Fruit fly (Drosophila melanogaster) whole organism, embryonic: Measurements from ENCODE around the gene MED22.

Experiments used
- B-H1 ChIP-seq: fragments of 200-800 bp; sonication (Bioruptor generic); IDR thresholded peaks from 3 replicates; pipeline ENCODE4 v1.3.6; 2022; ENCODE audit warnings: missing biosample characterization, missing genetic modification characterization
- BEAF-32 ChIP-seq: fragments of 200-800 bp; sonication (Bioruptor generic); optimal IDR thresholded peaks from 3 replicates; lab custom pipeline; 2017; ENCODE audit warnings: missing biosample characterization, missing genetic modification characterization, mild to moderate bottlenecking, moderate library complexity, missing genetic modification reagents
- CG10147 ChIP-seq: fragments of 200-800 bp; sonication (Bioruptor generic); optimal IDR thresholded peaks from 2 replicates; lab custom pipeline; 2019; ENCODE audit warnings: missing biosample characterization, mild to moderate bottlenecking, missing genetic modification characterization, moderate library complexity
- CG10209 ChIP-seq: fragments of 200-800 bp; sonication (Bioruptor generic); optimal IDR thresholded peaks from 3 replicates; lab custom pipeline; 2017; ENCODE audit warnings: missing biosample characterization, mild to moderate bottlenecking, missing genetic modification characterization, missing genetic modification reagents
- CG11398 ChIP-seq: fragments of 200-800 bp; sonication (Bioruptor generic); optimal IDR thresholded peaks from 2 replicates; lab custom pipeline; 2016; ENCODE audit warnings: missing biosample characterization, missing genetic modification characterization
- CG12942 ChIP-seq: fragments of 200-800 bp; sonication (Bioruptor generic); optimal IDR thresholded peaks from 3 replicates; lab custom pipeline; 2016; ENCODE audit warnings: missing biosample characterization, missing genetic modification characterization
- CG15479 ChIP-seq: fragments of 200-800 bp; sonication (Bioruptor generic); optimal IDR thresholded peaks from 3 replicates; lab custom pipeline; 2019; ENCODE audit warnings: missing biosample characterization, mild to moderate bottlenecking, missing genetic modification characterization, moderate library complexity
- CG2120 ChIP-seq: fragments of 200-800 bp; sonication (Bioruptor generic); optimal IDR thresholded peaks from 3 replicates; lab custom pipeline; 2016; ENCODE audit warnings: missing biosample characterization, missing genetic modification characterization
- CG2875 ChIP-seq: fragments of 200-800 bp; sonication (Bioruptor generic); optimal IDR thresholded peaks from 2 replicates; lab custom pipeline; 2017; ENCODE audit warnings: missing biosample characterization, mild to moderate bottlenecking, missing genetic modification characterization, missing genetic modification reagents
- CG31441 ChIP-seq: fragments of 200-800 bp; sonication (Bioruptor generic); IDR thresholded peaks from 2 replicates; pipeline ENCODE4 v1.3.6; 2022; ENCODE audit warnings: missing biosample characterization, missing genetic modification characterization
- CG32772 ChIP-seq: fragments of 200-800 bp; sonication (Bioruptor generic); IDR thresholded peaks from 2 replicates; pipeline ENCODE4 v1.3.6; 2022; ENCODE audit warnings: missing biosample characterization, missing genetic modification characterization
- CG4360 ChIP-seq: fragments of 200-800 bp; sonication (Bioruptor generic); IDR thresholded peaks from 2 replicates; pipeline ENCODE4 v1.3.6; 2022; ENCODE audit warnings: missing biosample characterization, missing genetic modification characterization
- CG43689 ChIP-seq: fragments of 200-800 bp; sonication (Bioruptor generic); IDR thresholded peaks from 2 replicates; pipeline ENCODE4 v1.3.6; 2022; ENCODE audit warnings: missing biosample characterization, missing genetic modification characterization
- CG5953 ChIP-seq: fragments of 200-800 bp; sonication (Bioruptor generic); IDR thresholded peaks from 2 replicates; pipeline ENCODE4 v1.3.6; 2022; ENCODE audit warnings: missing biosample characterization, missing genetic modification characterization
- CG7271 ChIP-seq: fragments of 200-800 bp; sonication (Bioruptor generic); optimal IDR thresholded peaks from 2 replicates; lab custom pipeline; 2018; ENCODE audit warnings: missing biosample characterization, mild to moderate bottlenecking, missing genetic modification characterization, moderate library complexity
- CG8290 ChIP-seq, 3 experiments: fragments of 200-800 bp; sonication (Bioruptor generic); optimal IDR thresholded peaks; 2 replicates each; lab custom pipeline; 2016 to 2019; ENCODE audit warnings: missing biosample characterization in 3 of 3, missing genetic modification characterization in 3 of 3, mild to moderate bottlenecking in 2 of 3, moderate library complexity in 1 of 3
- CG9727 ChIP-seq: fragments of 200-800 bp; sonication (Bioruptor generic); optimal IDR thresholded peaks from 3 replicates; lab custom pipeline; 2017; ENCODE audit warnings: missing biosample characterization, mild to moderate bottlenecking, missing genetic modification characterization
- CG9797 ChIP-seq: fragments of 200-800 bp; sonication (Bioruptor generic); optimal IDR thresholded peaks from 3 replicates; lab custom pipeline; 2018; ENCODE audit warnings: missing biosample characterization, mild to moderate bottlenecking, missing genetic modification characterization
- CkIIα-i1 ChIP-seq: fragments of 200-800 bp; sonication (Bioruptor generic); IDR thresholded peaks from 2 replicates; pipeline ENCODE4 v1.3.6; 2022; ENCODE audit warnings: missing biosample characterization, missing genetic modification characterization
- Dip3 ChIP-seq: fragments of 200-800 bp; sonication (Bioruptor generic); optimal IDR thresholded peaks from 3 replicates; lab custom pipeline; 2016; ENCODE audit warnings: missing biosample characterization, missing genetic modification characterization
- Doc2 ChIP-seq: fragments of 200-800 bp; sonication (Bioruptor generic); IDR thresholded peaks from 2 replicates; pipeline ENCODE4 v1.3.6; 2022; ENCODE audit warnings: missing biosample characterization, missing genetic modification characterization
- Eip74EF ChIP-seq, 2 experiments: fragments of 200-800 bp in 1 of 2; fragments of >200 bp in 1 of 2; sonication (Bioruptor generic) in 1 of 2; optimal IDR thresholded peaks; 2 replicates each; lab custom pipeline; 2017 to 2019; ENCODE audit warnings: missing biosample characterization in 2 of 2, missing genetic modification characterization in 2 of 2, mild to moderate bottlenecking in 1 of 2, moderate library complexity in 1 of 2
- Fer1 ChIP-seq: fragments of 200-800 bp; sonication (Bioruptor generic); optimal IDR thresholded peaks from 2 replicates; lab custom pipeline; 2017; ENCODE audit warnings: missing biosample characterization, mild to moderate bottlenecking, missing genetic modification characterization
- HHEX ChIP-seq: fragments of 200-800 bp; sonication (Bioruptor generic); optimal IDR thresholded peaks from 3 replicates; lab custom pipeline; 2017; ENCODE audit warnings: missing biosample characterization, mild to moderate bottlenecking, missing genetic modification characterization, missing genetic modification reagents
- Hey ChIP-seq: fragments of 200-800 bp; sonication (Bioruptor generic); optimal IDR thresholded peaks from 3 replicates; lab custom pipeline; 2018; ENCODE audit warnings: missing biosample characterization, mild to moderate bottlenecking, missing genetic modification characterization
- Hr78 ChIP-seq, 2 experiments: fragments of 200-800 bp in 1 of 2; fragments of >200 bp in 1 of 2; sonication (Bioruptor generic) in 1 of 2; optimal IDR thresholded peaks; 2 replicates each; lab custom pipeline; 2017 to 2019; ENCODE audit warnings: missing biosample characterization in 2 of 2, missing genetic modification characterization in 2 of 2, mild to moderate bottlenecking in 1 of 2, moderate library complexity in 1 of 2
- Sin3A ChIP-seq: fragments of >200 bp; optimal IDR thresholded peaks from 2 replicates; lab custom pipeline; 2018
- Sox102F ChIP-seq: fragments of 200-800 bp; sonication (Bioruptor generic); optimal IDR thresholded peaks from 2 replicates; lab custom pipeline; 2018; ENCODE audit warnings: missing biosample characterization, mild to moderate bottlenecking, missing genetic modification characterization, moderate library complexity
- bbx ChIP-seq: fragments of 200-800 bp; sonication (Bioruptor generic); IDR thresholded peaks from 2 replicates; pipeline ENCODE4 v1.3.6; 2022; ENCODE audit warnings: missing biosample characterization, missing genetic modification characterization; ENCODE audit not compliant: partially characterized antibody
- bigmax ChIP-seq: fragments of 200-800 bp; sonication (Bioruptor generic); optimal IDR thresholded peaks from 2 replicates; lab custom pipeline; 2018; ENCODE audit warnings: missing biosample characterization, mild to moderate bottlenecking, missing genetic modification characterization
- bsh ChIP-seq, 2 experiments: fragments of 200-800 bp; sonication (Bioruptor generic); optimal IDR thresholded peaks; 2 replicates each; lab custom pipeline; 2017 to 2018; ENCODE audit warnings: mild to moderate bottlenecking in 2 of 2, missing biosample characterization in 2 of 2, missing genetic modification characterization in 2 of 2, moderate library complexity in 1 of 2
- chif ChIP-seq, 2 experiments: fragments of 200-800 bp; sonication (Bioruptor generic); optimal IDR thresholded peaks; 3 replicates each; lab custom pipeline; 2016; ENCODE audit warnings: missing biosample characterization in 2 of 2, missing genetic modification characterization in 2 of 2
- crp ChIP-seq, 2 experiments: fragments of 200-800 bp; sonication (Bioruptor generic); optimal IDR thresholded peaks; 2 replicates in 1 of 2; 3 replicates in 1 of 2; lab custom pipeline; 2017; ENCODE audit warnings: missing biosample characterization in 2 of 2, missing genetic modification characterization in 2 of 2, mild to moderate bottlenecking in 1 of 2, moderate library complexity in 1 of 2
- cwo ChIP-seq: fragments of 200-800 bp; sonication (Bioruptor generic); optimal IDR thresholded peaks from 3 replicates; lab custom pipeline; 2017; ENCODE audit warnings: missing biosample characterization, missing genetic modification characterization, mild to moderate bottlenecking, moderate library complexity, missing genetic modification reagents
- exex ChIP-seq: fragments of 200-800 bp; sonication (Bioruptor generic); optimal IDR thresholded peaks from 4 replicates; lab custom pipeline; 2018; ENCODE audit warnings: missing biosample characterization, mild to moderate bottlenecking, missing genetic modification characterization, moderate library complexity
- eyg ChIP-seq: fragments of 200-800 bp; sonication (Bioruptor generic); optimal IDR thresholded peaks from 3 replicates; lab custom pipeline; 2016; ENCODE audit warnings: missing biosample characterization, missing genetic modification characterization
- fd3F ChIP-seq: fragments of 200-800 bp; sonication (Bioruptor generic); optimal IDR thresholded peaks from 2 replicates; lab custom pipeline; 2018; ENCODE audit warnings: missing biosample characterization, mild to moderate bottlenecking, missing genetic modification characterization, moderate library complexity
- gsb ChIP-seq: fragments of 200-800 bp; sonication (Bioruptor generic); IDR thresholded peaks from 2 replicates; pipeline ENCODE4 v1.3.6; 2022; ENCODE audit warnings: missing biosample characterization, missing genetic modification characterization
- lilli ChIP-seq: fragments of 200-800 bp; sonication (Bioruptor generic); optimal IDR thresholded peaks from 3 replicates; lab custom pipeline; 2016; ENCODE audit warnings: missing biosample characterization, missing genetic modification characterization
- lola ChIP-seq, 3 experiments: fragments of >200 bp in 2 of 3; fragments of 200-800 bp in 1 of 3; sonication (Bioruptor generic) in 1 of 3; optimal IDR thresholded peaks; 2 replicates each; lab custom pipeline; 2017 to 2019; ENCODE audit warnings: missing biosample characterization in 3 of 3, missing genetic modification characterization in 3 of 3, mild to moderate bottlenecking in 1 of 3, moderate library complexity in 1 of 3
- pb ChIP-seq: fragments of 200-800 bp; sonication (Bioruptor generic); optimal IDR thresholded peaks from 3 replicates; lab custom pipeline; 2016; ENCODE audit warnings: missing biosample characterization, missing genetic modification characterization
- pnt ChIP-seq: fragments of 200-800 bp; sonication (Bioruptor generic); optimal IDR thresholded peaks from 3 replicates; lab custom pipeline; 2016; ENCODE audit warnings: missing biosample characterization, missing genetic modification characterization
- sc ChIP-seq, 3 experiments: fragments of >200 bp in 2 of 3; fragments of 200-800 bp in 1 of 3; sonication (Bioruptor generic) in 1 of 3; optimal IDR thresholded peaks; 2 replicates in 2 of 3; 3 replicates in 1 of 3; lab custom pipeline; 2017; ENCODE audit warnings: mild to moderate bottlenecking in 1 of 3, missing biosample characterization in 1 of 3, missing genetic modification characterization in 1 of 3, missing genetic modification reagents in 1 of 3
- shn ChIP-seq: fragments of 200-800 bp; sonication (Bioruptor generic); optimal IDR thresholded peaks from 3 replicates; lab custom pipeline; 2016; ENCODE audit warnings: missing biosample characterization, missing genetic modification characterization
- sna ChIP-seq: fragments of 200-800 bp; sonication (Bioruptor generic); IDR thresholded peaks from 2 replicates; pipeline ENCODE4 v1.3.6; 2022; ENCODE audit warnings: missing biosample characterization, missing genetic modification characterization; ENCODE audit not compliant: partially characterized antibody
- tup ChIP-seq: fragments of 200-800 bp; sonication (Bioruptor generic); optimal IDR thresholded peaks from 2 replicates; lab custom pipeline; 2016; ENCODE audit warnings: missing biosample characterization, mild to moderate bottlenecking, missing genetic modification characterization, moderate library complexity
- zfh1 ChIP-seq: fragments of 200-800 bp; sonication (Bioruptor generic); IDR thresholded peaks from 3 replicates; pipeline ENCODE4 v1.3.6; 2022; ENCODE audit warnings: missing biosample characterization, missing genetic modification characterization

Gene MED22

DNA sequence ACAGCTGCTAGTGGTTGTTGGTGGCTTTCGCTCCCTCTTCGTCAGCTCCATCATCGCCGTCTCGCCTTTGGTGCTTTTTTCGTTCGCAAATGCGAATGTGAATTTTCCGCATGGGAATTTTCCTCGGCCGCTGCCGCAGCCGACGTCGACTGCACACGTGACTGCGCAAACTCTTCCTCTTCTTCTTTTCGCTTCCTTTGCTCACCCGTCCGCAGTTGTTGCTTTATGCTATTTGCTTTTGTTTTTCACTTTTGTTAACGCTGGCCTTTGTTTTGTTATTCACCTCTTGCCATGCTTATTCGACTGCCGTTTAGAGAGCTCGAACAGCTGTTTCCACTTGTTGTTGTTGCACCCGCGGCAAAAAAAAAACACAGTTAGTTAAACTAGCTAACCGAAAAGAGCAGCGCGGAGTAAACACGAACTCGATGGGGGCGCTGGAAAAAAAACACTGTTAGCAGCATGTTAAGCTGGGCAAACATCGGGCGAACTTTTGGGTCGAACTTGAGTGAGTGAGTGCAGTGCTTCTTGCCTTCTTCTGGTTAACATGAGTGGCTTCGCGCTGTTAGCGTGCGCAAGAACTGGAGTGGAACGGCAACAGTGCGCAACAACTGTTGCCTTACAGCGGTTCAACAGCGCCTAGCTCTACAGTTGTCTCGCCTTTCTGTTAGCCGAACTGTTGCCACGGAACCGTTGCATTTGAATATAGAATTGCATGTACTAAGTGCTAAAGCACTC, 19.0 kb upstream of the MED22 start (continued):
- TF ChIP-seq HHEX (GFP tag; lab: Kevin White, UChicago) (no peak), Sin3A (lab: Kevin White, UChicago) (no peak), zfh1 (no peak), pnt (GFP tag; lab: Kevin White, UChicago) (no peak), sna (GFP tag; lab: Robert Waterston, UW) (0 out of 2 replicates have a peak, but pooled peaks have one; percentile 19), CG10147 (GFP tag; lab: Kevin White, UChicago) (no peak), sc (optimal IDR thresholded peaks at IDR 0.05; lab: Kevin White, UChicago) (no peak), sc (GFP tag; optimal IDR thresholded peaks at IDR 0.05; lab: Kevin White, UChicago) (no peak), fd3F (GFP tag; lab: Kevin White, UChicago) (no peak), gsb (no peak), Doc2 (GFP tag; lab: Robert Waterston, UW) (no peak), Hr78 (GFP tag; optimal IDR thresholded peaks at IDR 0.05; lab: Kevin White, UChicago) (peak in 1 of 2 experiments; percentile 1), lilli (GFP tag; lab: Kevin White, UChicago) (no peak), CG8290 (GFP tag; optimal IDR thresholded peaks at IDR 0.05; lab: Kevin White, UChicago) (no peak), CG8290 (tag; optimal IDR thresholded peaks at IDR 0.05; lab: Kevin White, UChicago) (no peak), CG15479 (GFP tag; lab: Kevin White, UChicago) (no peak), CG11398 (GFP tag; lab: Kevin White, UChicago) (no peak), chif (GFP tag; optimal IDR thresholded peaks at IDR 0.05; lab: Kevin White, UChicago) (no peak), CG2875 (GFP tag; lab: Kevin White, UChicago) (no peak), CG43689 (GFP tag; lab: Robert Waterston, UW) (no peak), CG10209 (GFP tag; lab: Kevin White, UChicago) (no peak), CG5953 (GFP tag; lab: Robert Waterston, UW) (no peak), lola (GFP tag; optimal IDR thresholded peaks at IDR 0.05; lab: Kevin White, UChicago) (no peak), CG9727 (no peak), BEAF-32 (no peak), shn (GFP tag; lab: Kevin White, UChicago) (no peak), CG7271 (tag; lab: Kevin White, UChicago) (no peak), CG4360 (GFP tag; lab: Robert Waterston, UW) (peak; percentile 50; the same call in 1 of the 2 replicates), tup (GFP tag; lab: Kevin White, UChicago) (no peak), bbx (GFP tag; lab: Robert Waterston, UW) (0 out of 2 replicates have a peak, but pooled peaks have one; percentile 13), Eip74EF (GFP tag; optimal IDR thresholded peaks at IDR 0.05; lab: Kevin White, UChicago) (no peak), cwo (GFP tag; lab: Kevin White, UChicago) (peak; percentile 59), CkIIα-i1 (no peak), CG2120 (no peak), CG32772 (no peak), B-H1 (GFP tag; lab: Robert Waterston, UW) (no peak), bigmax (no peak), CG31441 (GFP tag; lab: Robert Waterston, UW) (no peak), pb (GFP tag; lab: Kevin White, UChicago) (no peak), exex (tag; lab: Kevin White, UChicago) (no peak), Sox102F (GFP tag; lab: Kevin White, UChicago) (no peak), Fer1 (GFP tag; lab: Kevin White, UChicago) (no peak), CG12942 (no peak), Hey (tag; lab: Kevin White, UChicago) (no peak), eyg (GFP tag; lab: Kevin White, UChicago) (no peak), bsh (GFP tag; optimal IDR thresholded peaks at IDR 0.05; lab: Kevin White, UChicago) (no peak), CG9797 (GFP tag; lab: Kevin White, UChicago) (no peak), crp (GFP tag; optimal IDR thresholded peaks at IDR 0.05; lab: Kevin White, UChicago) (peak in 1 of 2 experiments; percentile 36), Dip3 (no peak)
